Fruit fly (Drosophila melanogaster) whole organism, embryonic: ENCODE results near the gene CG16984.

Experiments
- CG10462 ChIP-seq: fragments of 200-800 bp; sonication (Bioruptor generic); optimal IDR thresholded peaks from 2 replicates; lab custom pipeline; 2016; ENCODE audit warnings: missing biosample characterization, missing genetic modification characterization
- CG15696 ChIP-seq: fragments of 200-800 bp; sonication (Bioruptor generic); optimal IDR thresholded peaks from 2 replicates; lab custom pipeline; 2019; ENCODE audit warnings: missing biosample characterization, mild to moderate bottlenecking, missing genetic modification characterization, moderate library complexity
- CG2712 ChIP-seq: fragments of 200-800 bp; optimal IDR thresholded peaks from 3 replicates; lab custom pipeline; 2019; ENCODE audit warnings: missing biosample characterization, mild to moderate bottlenecking, missing genetic modification characterization, moderate library complexity
- Dek ChIP-seq: fragments of 200-800 bp; sonication (Bioruptor generic); optimal IDR thresholded peaks from 3 replicates; lab custom pipeline; 2019; ENCODE audit warnings: missing biosample characterization, mild to moderate bottlenecking, missing genetic modification characterization, moderate library complexity
- Mad ChIP-seq: fragments of 200-800 bp; sonication (Bioruptor generic); optimal IDR thresholded peaks from 2 replicates; lab custom pipeline; 2016; ENCODE audit warnings: missing biosample characterization, missing genetic modification characterization
- exex ChIP-seq: fragments of 200-800 bp; sonication (Bioruptor generic); optimal IDR thresholded peaks from 4 replicates; lab custom pipeline; 2018; ENCODE audit warnings: missing biosample characterization, mild to moderate bottlenecking, missing genetic modification characterization, moderate library complexity
- h ChIP-seq: fragments of >200 bp; optimal IDR thresholded peaks from 2 replicates; lab custom pipeline; 2017
- oc ChIP-seq: fragments of 200-800 bp; sonication (Bioruptor generic); optimal IDR thresholded peaks from 2 replicates; lab custom pipeline; 2018; ENCODE audit warnings: missing biosample characterization, mild to moderate bottlenecking, missing genetic modification characterization, moderate library complexity
- pho ChIP-seq: fragments of 200-800 bp; sonication (Bioruptor generic); optimal IDR thresholded peaks from 2 replicates; lab custom pipeline; 2016; ENCODE audit warnings: missing biosample characterization, missing genetic modification characterization
- prd ChIP-seq, 3 experiments: fragments of >200 bp in 2 of 3; fragments of 200-800 bp in 1 of 3; sonication (Bioruptor generic) in 1 of 3; optimal IDR thresholded peaks in 2 of 3; IDR thresholded peaks in 1 of 3; 2 replicates in 2 of 3; 3 replicates in 1 of 3; pipeline versions ENCODE4 v1.3.6 to Lab custom; 2017 to 2022; ENCODE audit warnings: missing biosample characterization in 1 of 3, missing genetic modification characterization in 1 of 3
- zf30C ChIP-seq: fragments of 200-800 bp; sonication (Bioruptor generic); optimal IDR thresholded peaks from 3 replicates; lab custom pipeline; 2018; ENCODE audit warnings: missing biosample characterization, mild to moderate bottlenecking, missing genetic modification characterization

DNA sequence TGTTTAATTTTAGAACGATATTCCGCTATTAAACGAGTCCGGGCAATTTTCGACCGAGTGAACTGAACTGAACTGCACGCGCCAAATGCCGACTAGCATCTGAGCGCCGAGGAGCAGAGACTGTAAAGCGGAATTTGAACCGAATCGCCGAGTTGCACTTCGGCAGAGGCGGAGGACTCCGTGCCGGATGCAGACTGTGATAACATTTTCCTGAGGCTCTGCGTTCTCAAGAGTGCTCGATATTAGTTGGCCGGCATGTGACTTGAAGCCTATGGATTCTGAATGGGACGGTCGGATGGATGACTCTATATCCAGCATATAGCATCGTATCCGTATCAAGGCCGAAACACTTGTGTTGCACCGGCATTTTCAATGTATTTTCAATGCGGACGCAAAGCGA, 34.4 kb downstream of the CG16984 start, which contains the start of gene Pxn:
- TF ChIP-seq oc (tag; lab: Kevin White, UChicago) (no peak), CG10462 (GFP tag; lab: Kevin White, UChicago) (no peak), pho (GFP tag; lab: Kevin White, UChicago) (no peak), Mad (no peak), zf30C (GFP tag; lab: Kevin White, UChicago) (no peak), prd (optimal IDR thresholded peaks at IDR 0.05; lab: Kevin White, UChicago) (no peak), prd (GFP tag; IDR thresholded peaks at IDR 0.05; lab: Robert Waterston, UW) (no peak), CG2712 (no peak), CG15696 (tag; lab: Kevin White, UChicago) (no peak), Dek (tag; lab: Kevin White, UChicago) (no peak), h (lab: Kevin White, UChicago) (no peak), exex (tag; lab: Kevin White, UChicago) (no peak)
